Fruit fly (Drosophila melanogaster) whole organism, embryonic: ENCODE measurements around the gene ninaE.

Experiments
- ATbp ChIP-seq: fragments of 200-800 bp; sonication (Bioruptor generic); optimal IDR thresholded peaks from 2 replicates; lab custom pipeline; 2017; ENCODE audit warnings: missing biosample characterization, mild to moderate bottlenecking, missing genetic modification characterization, missing genetic modification reagents
- Awh ChIP-seq: fragments of 200-800 bp; sonication (Bioruptor generic); IDR thresholded peaks from 2 replicates; pipeline ENCODE4, ENCODE4 v1.3.6; 2022; ENCODE audit warnings: missing biosample characterization, missing genetic modification characterization
- CG12219 ChIP-seq: fragments of 200-800 bp; sonication (Bioruptor generic); optimal IDR thresholded peaks from 3 replicates; lab custom pipeline; 2018; ENCODE audit warnings: missing biosample characterization, mild to moderate bottlenecking, missing genetic modification characterization
- CG12769 ChIP-seq: fragments of 200-800 bp; sonication (Bioruptor generic); optimal IDR thresholded peaks from 2 replicates; lab custom pipeline; 2019; ENCODE audit warnings: missing biosample characterization, mild to moderate bottlenecking, missing genetic modification characterization, moderate library complexity
- CG14860 ChIP-seq: fragments of 200-800 bp; sonication (Bioruptor generic); IDR thresholded peaks from 3 replicates; pipeline ENCODE4 v1.3.6; 2022; ENCODE audit warnings: missing biosample characterization, missing genetic modification characterization; ENCODE audit not compliant: partially characterized antibody
- CG15479 ChIP-seq: fragments of 200-800 bp; sonication (Bioruptor generic); optimal IDR thresholded peaks from 3 replicates; lab custom pipeline; 2019; ENCODE audit warnings: missing biosample characterization, mild to moderate bottlenecking, missing genetic modification characterization, moderate library complexity
- CG15601 ChIP-seq: fragments of 200-800 bp; sonication (Bioruptor generic); optimal IDR thresholded peaks from 3 replicates; lab custom pipeline; 2019; ENCODE audit warnings: missing biosample characterization, mild to moderate bottlenecking, missing genetic modification characterization, moderate library complexity
- CG1602 ChIP-seq: fragments of 200-800 bp; sonication (Bioruptor generic); optimal IDR thresholded peaks from 3 replicates; lab custom pipeline; 2016; ENCODE audit warnings: missing biosample characterization, missing genetic modification characterization
- CG1647 ChIP-seq: fragments of 200-800 bp; sonication (Bioruptor generic); optimal IDR thresholded peaks from 3 replicates; lab custom pipeline; 2016; ENCODE audit warnings: missing biosample characterization, missing genetic modification characterization
- CG17802 ChIP-seq: fragments of 200-800 bp; sonication (Bioruptor generic); optimal IDR thresholded peaks from 2 replicates; lab custom pipeline; 2018; ENCODE audit warnings: missing biosample characterization, mild to moderate bottlenecking, missing genetic modification characterization, moderate library complexity
- CG17829 ChIP-seq: fragments of 200-800 bp; optimal IDR thresholded peaks from 2 replicates; lab custom pipeline; 2019; ENCODE audit warnings: missing biosample characterization, mild to moderate bottlenecking, missing genetic modification characterization, moderate library complexity
- CG2129 ChIP-seq: fragments of 200-800 bp; sonication (Bioruptor generic); IDR thresholded peaks from 2 replicates; pipeline ENCODE4 v1.3.6; 2022; ENCODE audit warnings: missing biosample characterization, missing genetic modification characterization; ENCODE audit not compliant: partially characterized antibody
- CG2199 ChIP-seq: fragments of 200-800 bp; sonication (Bioruptor generic); IDR thresholded peaks from 3 replicates; pipeline ENCODE4 v1.3.6; 2022; ENCODE audit warnings: missing biosample characterization, missing genetic modification characterization
- CG31224 ChIP-seq: fragments of 200-800 bp; sonication (Bioruptor generic); IDR thresholded peaks from 2 replicates; pipeline ENCODE4 v1.3.6; 2022; ENCODE audit warnings: missing biosample characterization, missing genetic modification characterization
- CG31365 ChIP-seq: fragments of 200-800 bp; sonication (Bioruptor generic); optimal IDR thresholded peaks from 2 replicates; lab custom pipeline; 2018; ENCODE audit warnings: missing biosample characterization, mild to moderate bottlenecking, missing genetic modification characterization
- CG33557 ChIP-seq: fragments of 200-800 bp; sonication (Bioruptor generic); optimal IDR thresholded peaks from 2 replicates; lab custom pipeline; 2019; ENCODE audit warnings: missing biosample characterization, mild to moderate bottlenecking, missing genetic modification characterization, moderate library complexity
- CG34224 ChIP-seq: fragments of 200-800 bp; sonication (Bioruptor generic); IDR thresholded peaks from 3 replicates; pipeline ENCODE4 v1.3.6; 2022; ENCODE audit warnings: missing biosample characterization, missing genetic modification characterization; ENCODE audit not compliant: partially characterized antibody
- CG7372 ChIP-seq: fragments of 200-800 bp; sonication (Bioruptor generic); IDR thresholded peaks from 2 replicates; pipeline ENCODE4 v1.3.6; 2022; ENCODE audit warnings: missing biosample characterization, missing genetic modification characterization
- CG7987 ChIP-seq: fragments of 200-800 bp; sonication (Bioruptor generic); optimal IDR thresholded peaks from 2 replicates; lab custom pipeline; 2018; ENCODE audit warnings: missing biosample characterization, mild to moderate bottlenecking, missing genetic modification characterization, moderate library complexity
- Dad ChIP-seq: fragments of 200-800 bp; sonication (Bioruptor generic); optimal IDR thresholded peaks from 3 replicates; lab custom pipeline; 2016; ENCODE audit warnings: missing biosample characterization, missing genetic modification characterization
- Dbx ChIP-seq: fragments of 200-800 bp; sonication (Bioruptor generic); IDR thresholded peaks from 3 replicates; pipeline ENCODE4 v1.3.6; 2022; ENCODE audit warnings: missing biosample characterization, missing genetic modification characterization
- Dfd ChIP-seq, 2 experiments: fragments of >200 bp; optimal IDR thresholded peaks; 2 replicates each; lab custom pipeline; 2017; ENCODE audit warnings: missing biosample characterization in 2 of 2, missing genetic modification characterization in 2 of 2
- Dip2 ChIP-seq: fragments of 200-800 bp; sonication (Bioruptor generic); IDR thresholded peaks from 2 replicates; pipeline ENCODE4 v1.3.6; 2022; ENCODE audit warnings: missing biosample characterization, missing genetic modification characterization
- Gug ChIP-seq: fragments of 200-800 bp; sonication (Bioruptor generic); IDR thresholded peaks from 4 replicates; pipeline ENCODE4 v1.3.6; 2022; ENCODE audit warnings: missing biosample characterization, missing genetic modification characterization
- Kr ChIP-seq: fragments of 200-800 bp; sonication (Bioruptor generic); optimal IDR thresholded peaks from 2 replicates; lab custom pipeline; 2017; ENCODE audit warnings: missing biosample characterization, mild to moderate bottlenecking, missing genetic modification characterization
- Mes4 ChIP-seq: fragments of 200-800 bp; sonication (Bioruptor generic); optimal IDR thresholded peaks from 2 replicates; lab custom pipeline; 2016; ENCODE audit warnings: missing biosample characterization, missing genetic modification characterization
- Nf-YC ChIP-seq: fragments of 200-800 bp; optimal IDR thresholded peaks from 3 replicates; lab custom pipeline; 2019; ENCODE audit warnings: missing biosample characterization, mild to moderate bottlenecking, missing genetic modification characterization, moderate library complexity
- NfI ChIP-seq: fragments of 200-800 bp; sonication (Bioruptor generic); optimal IDR thresholded peaks from 3 replicates; lab custom pipeline; 2018; ENCODE audit warnings: missing biosample characterization, mild to moderate bottlenecking, missing genetic modification characterization, moderate library complexity
- Scr ChIP-seq: fragments of 200-800 bp; sonication (Bioruptor generic); IDR thresholded peaks from 2 replicates; pipeline ENCODE4 v1.3.6; 2022; ENCODE audit warnings: missing biosample characterization, missing genetic modification characterization; ENCODE audit not compliant: partially characterized antibody
- Sin3A ChIP-seq: fragments of >200 bp; optimal IDR thresholded peaks from 2 replicates; lab custom pipeline; 2018
- Sry-δ ChIP-seq: fragments of 200-800 bp; sonication (Bioruptor generic); optimal IDR thresholded peaks from 2 replicates; lab custom pipeline; 2016; ENCODE audit warnings: missing biosample characterization, missing genetic modification characterization
- Trl ChIP-seq, 3 experiments: fragments of >200 bp in 2 of 3; fragments of 200-800 bp in 1 of 3; sonication (Bioruptor generic) in 1 of 3; optimal IDR thresholded peaks; 2 replicates in 1 of 3; 3 replicates in 2 of 3; lab custom pipeline; 2016 to 2017; ENCODE audit warnings: missing biosample characterization in 1 of 3, missing genetic modification characterization in 1 of 3
- aop ChIP-seq: fragments of 200-800 bp; sonication (Bioruptor generic); IDR thresholded peaks from 2 replicates; pipeline ENCODE4 v1.3.6; 2022; ENCODE audit warnings: missing biosample characterization, missing genetic modification characterization
- bab2 ChIP-seq: fragments of 200-800 bp; sonication (Bioruptor generic); optimal IDR thresholded peaks from 2 replicates; lab custom pipeline; 2016; ENCODE audit warnings: missing biosample characterization, missing genetic modification characterization
- bowl ChIP-seq: fragments of 200-800 bp; sonication (Bioruptor generic); IDR thresholded peaks from 2 replicates; pipeline ENCODE4 v1.3.6; 2022; ENCODE audit warnings: missing biosample characterization, missing genetic modification characterization
- br ChIP-seq: fragments of >200 bp; optimal IDR thresholded peaks from 2 replicates; lab custom pipeline; 2017
- dan ChIP-seq: fragments of 200-800 bp; sonication (Bioruptor generic); IDR thresholded peaks from 2 replicates; pipeline ENCODE4 v1.3.6; 2022; ENCODE audit warnings: missing biosample characterization, missing genetic modification characterization
- disco-r ChIP-seq: fragments of 200-800 bp; sonication (Bioruptor generic); optimal IDR thresholded peaks from 2 replicates; lab custom pipeline; 2016; ENCODE audit warnings: missing biosample characterization, missing genetic modification characterization
- dm ChIP-seq: fragments of 200-800 bp; sonication (Bioruptor generic); optimal IDR thresholded peaks from 3 replicates; lab custom pipeline; 2016; ENCODE audit warnings: missing biosample characterization, missing genetic modification characterization
- exex ChIP-seq: fragments of 200-800 bp; sonication (Bioruptor generic); optimal IDR thresholded peaks from 4 replicates; lab custom pipeline; 2018; ENCODE audit warnings: missing biosample characterization, mild to moderate bottlenecking, missing genetic modification characterization, moderate library complexity
- fru ChIP-seq: fragments of >200 bp; optimal IDR thresholded peaks from 2 replicates; lab custom pipeline; 2017
- hkb ChIP-seq, 2 experiments: fragments of 200-800 bp in 1 of 2; fragments of >200 bp in 1 of 2; sonication (Bioruptor generic) in 1 of 2; IDR thresholded peaks in 1 of 2; optimal IDR thresholded peaks in 1 of 2; 2 replicates each; pipeline versions ENCODE4 v1.3.6 to Lab custom; 2017 to 2022; ENCODE audit warnings: missing biosample characterization in 1 of 2, missing genetic modification characterization in 1 of 2
- jing ChIP-seq: fragments of 200-800 bp; sonication (Bioruptor generic); optimal IDR thresholded peaks from 2 replicates; lab custom pipeline; 2018; ENCODE audit warnings: missing biosample characterization, mild to moderate bottlenecking, missing genetic modification characterization
- lilli ChIP-seq: fragments of 200-800 bp; sonication (Bioruptor generic); optimal IDR thresholded peaks from 3 replicates; lab custom pipeline; 2016; ENCODE audit warnings: missing biosample characterization, missing genetic modification characterization
- maf-S ChIP-seq: fragments of 200-800 bp; sonication (Bioruptor generic); optimal IDR thresholded peaks from 2 replicates; lab custom pipeline; 2016; ENCODE audit warnings: missing biosample characterization, missing genetic modification characterization
- onecut ChIP-seq: fragments of 200-800 bp; sonication (Bioruptor generic); IDR thresholded peaks from 2 replicates; pipeline ENCODE4 v1.3.6; 2022; ENCODE audit warnings: missing biosample characterization, missing genetic modification characterization
- p53 ChIP-seq: fragments of 200-800 bp; sonication (Bioruptor generic); optimal IDR thresholded peaks from 2 replicates; lab custom pipeline; 2016; ENCODE audit warnings: missing biosample characterization, missing genetic modification characterization
- prd ChIP-seq, 3 experiments: fragments of >200 bp in 2 of 3; fragments of 200-800 bp in 1 of 3; sonication (Bioruptor generic) in 1 of 3; optimal IDR thresholded peaks in 2 of 3; IDR thresholded peaks in 1 of 3; 2 replicates in 2 of 3; 3 replicates in 1 of 3; pipeline versions ENCODE4 v1.3.6 to Lab custom; 2017 to 2022; ENCODE audit warnings: missing biosample characterization in 1 of 3, missing genetic modification characterization in 1 of 3
- pzg ChIP-seq: fragments of 200-800 bp; sonication (Bioruptor generic); optimal IDR thresholded peaks from 3 replicates; lab custom pipeline; 2018; ENCODE audit warnings: missing biosample characterization, mild to moderate bottlenecking, missing genetic modification characterization, moderate library complexity
- sug ChIP-seq: fragments of 200-800 bp; optimal IDR thresholded peaks from 2 replicates; lab custom pipeline; 2019; ENCODE audit warnings: missing biosample characterization, mild to moderate bottlenecking, missing genetic modification characterization, moderate library complexity

The ninaE gene

dm6 chr3R:19836687-19837086 is 51.3 kb downstream of the ninaE start, which contains the start of gene bnl (continued):
- peak; percentile 62; the same call in 1 of the 2 replicates for TF ChIP-seq Awh (GFP tag; lab: Robert Waterston, UW)
- TF ChIP-seq lilli (GFP tag; lab: Kevin White, UChicago), result peak; percentile 33
- no peak; the same call in 2 of the 3 replicates for TF ChIP-seq Dbx (GFP tag; lab: Robert Waterston, UW)
- peak; percentile 29 for TF ChIP-seq NfI (GFP tag; lab: Kevin White, UChicago)
- TF ChIP-seq CG1647, result peak; percentile 50
- TF ChIP-seq hkb (optimal IDR thresholded peaks at IDR 0.05; lab: Kevin White, UChicago), result no peak
- peak; percentile 75 for TF ChIP-seq hkb (GFP tag; IDR thresholded peaks at IDR 0.05; lab: Robert Waterston, UW)
- TF ChIP-seq Gug, result no peak
- peak; percentile 65; the same call in 2 of the 3 replicates for TF ChIP-seq CG34224 (GFP tag; lab: Robert Waterston, UW)
- TF ChIP-seq CG31365 (tag; lab: Kevin White, UChicago), result no peak
- TF ChIP-seq ATbp (GFP tag; lab: Kevin White, UChicago), result no peak
- TF ChIP-seq Trl (optimal IDR thresholded peaks at IDR 0.05; lab: Kevin White, UChicago), result peak; percentile 75 to 79
- peak; percentile 55 for TF ChIP-seq Trl (GFP tag; optimal IDR thresholded peaks at IDR 0.05; lab: Kevin White, UChicago)
- TF ChIP-seq CG14860 (GFP tag; lab: Robert Waterston, UW), result peak; percentile 41; the same call in 1 of the 3 replicates
- TF ChIP-seq bowl (GFP tag; lab: Robert Waterston, UW), result no peak; the same call in 1 of the 2 replicates
- TF ChIP-seq Sin3A (lab: Kevin White, UChicago), result no peak
- no peak for TF ChIP-seq aop (GFP tag; lab: Robert Waterston, UW)
- TF ChIP-seq jing (GFP tag; lab: Kevin White, UChicago), result peak; percentile 69
- no peak for TF ChIP-seq prd (optimal IDR thresholded peaks at IDR 0.05; lab: Kevin White, UChicago)
- peak; percentile 53; the same call in 2 of the 3 replicates for TF ChIP-seq prd (GFP tag; IDR thresholded peaks at IDR 0.05; lab: Robert Waterston, UW)
- TF ChIP-seq CG17829 (tag; lab: Kevin White, UChicago), result peak; percentile 67
- peak; percentile 67 for TF ChIP-seq CG15479
- peak; percentile 51 for TF ChIP-seq onecut (GFP tag; lab: Robert Waterston, UW)
- peak; percentile 86 for TF ChIP-seq CG12769
- no peak for TF ChIP-seq br
- TF ChIP-seq maf-S (GFP tag; lab: Kevin White, UChicago), result no peak
- TF ChIP-seq Sry-δ (GFP tag; lab: Kevin White, UChicago), result peak; percentile 22
- TF ChIP-seq bab2 (GFP tag; lab: Kevin White, UChicago), result no peak
- TF ChIP-seq dm, result peak; percentile 43
- TF ChIP-seq exex (tag; lab: Kevin White, UChicago), result peak; percentile 29
- TF ChIP-seq CG31224 (GFP tag; lab: Robert Waterston, UW), result peak; percentile 51; the same call in 1 of the 2 replicates
- TF ChIP-seq fru (lab: Kevin White, UChicago), result no peak
- peak; percentile 2 for TF ChIP-seq pzg (GFP tag; lab: Kevin White, UChicago)
- peak; percentile 56 for TF ChIP-seq Scr
- TF ChIP-seq Kr, result peak; percentile 55
- TF ChIP-seq disco-r, result no peak
- peak; percentile 74 for TF ChIP-seq Dad (GFP tag; lab: Kevin White, UChicago)
- TF ChIP-seq CG17802, result no peak
- peak; percentile 2 for TF ChIP-seq CG15601
- no peak for TF ChIP-seq CG1602 (GFP tag; lab: Kevin White, UChicago)
- no peak for TF ChIP-seq CG7372 (GFP tag; lab: Robert Waterston, UW)
- TF ChIP-seq dan (GFP tag; lab: Robert Waterston, UW), result no peak
- TF ChIP-seq CG33557 (GFP tag; lab: Kevin White, UChicago), result peak; percentile 58
- no peak for TF ChIP-seq Dfd (GFP tag; optimal IDR thresholded peaks at IDR 0.05; lab: Kevin White, UChicago)
- TF ChIP-seq Nf-YC (tag; lab: Kevin White, UChicago), result peak; percentile 64
- peak; percentile 6 for TF ChIP-seq Mes4
- TF ChIP-seq p53, result no peak
- peak; percentile 62 for TF ChIP-seq sug (tag; lab: Kevin White, UChicago)
- TF ChIP-seq CG2199 (GFP tag; lab: Robert Waterston, UW), result peak; percentile 93; the same call in 2 of the 3 replicates
- TF ChIP-seq Dip2 (GFP tag; lab: Robert Waterston, UW), result no peak
- TF ChIP-seq CG12219 (GFP tag; lab: Kevin White, UChicago), result peak; percentile 52
- TF ChIP-seq CG2129 (GFP tag; lab: Robert Waterston, UW), result no peak
- TF ChIP-seq CG7987 (GFP tag; lab: Kevin White, UChicago), result peak; percentile 62
